Worm (Caenorhabditis elegans): Measurements from ENCODE around the gene C14E2.1.
A peak's percentile ranks its signal among the peaks of the same experiment; 100 is the strongest.

Gene C14E2.1

DNA sequence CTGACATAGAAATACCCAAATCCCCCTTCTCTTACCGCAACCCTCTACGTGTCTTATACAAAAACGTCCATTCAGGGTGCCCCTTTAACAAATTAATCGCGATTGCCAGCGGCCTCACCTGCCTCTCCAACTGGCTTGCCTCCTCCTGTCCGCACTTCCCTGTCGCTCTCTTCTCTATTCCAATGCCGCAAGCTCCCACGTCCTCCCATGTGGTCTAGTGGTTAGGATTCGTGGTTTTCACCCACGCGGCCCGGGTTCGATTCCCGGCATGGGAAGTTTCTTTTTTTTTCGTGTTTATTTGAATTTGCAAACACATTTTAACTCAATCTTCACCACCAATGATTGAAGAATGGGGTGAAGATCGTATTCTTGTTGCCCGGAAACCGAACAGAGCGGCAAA, 32.4 kb downstream of the C14E2.1 start:
- TF ChIP-seq egl-44 (GFP tag; IDR thresholded peaks at IDR 0.05) (no peak), akir-1 (GFP tag; optimal IDR thresholded peaks at IDR 0.05) (no peak), Y79H2A.3 (GFP tag; conservative IDR thresholded peaks at IDR 0.05) (no peak), nfyb-1 (GFP tag; IDR thresholded peaks at IDR 0.05) (0 out of 2 replicates have a peak, but pooled peaks have one; percentile 50), mxl-1 (tag; optimal IDR thresholded peaks at IDR 0.05) (peak; percentile 67), tlf-1 (GFP tag; optimal IDR thresholded peaks at IDR 0.05) (peak; percentile 1), cebp-2 (GFP tag; IDR thresholded peaks at IDR 0.05) (0 out of 2 replicates have a peak, but pooled peaks have one; percentile 55), dox-1 (GFP tag; IDR thresholded peaks at IDR 0.05) (peak; percentile 90), rcor-1 (GFP tag; IDR thresholded peaks at IDR 0.05) (peak; percentile 84), B0261.1 (tag; optimal IDR thresholded peaks at IDR 0.05) (peak; percentile 94), nhr-90 (tag; optimal IDR thresholded peaks at IDR 0.05) (peak; percentile 81), attf-5 (GFP tag; optimal IDR thresholded peaks at IDR 0.05) (peak; percentile 43), hlh-26 (GFP tag; conservative IDR thresholded peaks at IDR 0.05) (no peak), B0035.1 (tag; optimal IDR thresholded peaks at IDR 0.05) (peak; percentile 5), tbx-9 (tag; optimal IDR thresholded peaks at IDR 0.05; ENCODE audit: borderline replicate concordance) (peak; percentile 9), ztf-28 (GFP tag; IDR thresholded peaks at IDR 0.05) (0 out of 2 replicates have a peak, but pooled peaks have one; percentile 30), him-1 (tag; optimal IDR thresholded peaks at IDR 0.05) (peak; percentile 74), lin-35 (GFP tag; optimal IDR thresholded peaks at IDR 0.05) (peak in 1 of 3 experiments; percentile 37), madf-3 (GFP tag; IDR thresholded peaks at IDR 0.05) (no peak), T07F8.4 (tag; optimal IDR thresholded peaks at IDR 0.05) (peak; percentile 60), let-607 (tag; optimal IDR thresholded peaks at IDR 0.05) (peak in 1 of 2 experiments; percentile 50), aptf-2 (GFP tag; conservative IDR thresholded peaks at IDR 0.05) (0 out of 2 replicates have a peak, but pooled peaks have one; percentile 27), pbrm-1 (GFP tag; IDR thresholded peaks at IDR 0.05) (peak; percentile 82), D2030.7 (GFP tag; IDR thresholded peaks at IDR 0.05) (peak; percentile 67; the same call in 1 of the 2 replicates), die-1 (tag; optimal IDR thresholded peaks at IDR 0.05) (peak; percentile 75), snpc-3.4 (tag; optimal IDR thresholded peaks at IDR 0.05) (peak; percentile 27), madf-6 (GFP tag; IDR thresholded peaks at IDR 0.05) (peak; percentile 45; the same call in 1 of the 2 replicates), T26A5.8 (tag; optimal IDR thresholded peaks at IDR 0.05) (no peak), ets-4 (GFP tag; optimal IDR thresholded peaks at IDR 0.05) (no peak), F37B4.10 (GFP tag; IDR thresholded peaks at IDR 0.05) (no peak), ztf-18 (tag; optimal IDR thresholded peaks at IDR 0.05) (peak; percentile 53), snpc-4 (GFP tag; optimal IDR thresholded peaks at IDR 0.05) (peak; percentile 55), snpc-4 (tag; optimal IDR thresholded peaks at IDR 0.05) (no peak), lir-1 (GFP tag; conservative IDR thresholded peaks at IDR 0.05) (peak; percentile 41; the same call in 1 of the 2 replicates), rec-8 (tag; optimal IDR thresholded peaks at IDR 0.05) (peak in 1 of 2 experiments; percentile 8), let-526 (GFP tag; IDR thresholded peaks at IDR 0.05) (0 out of 2 replicates have a peak, but pooled peaks have one; percentile 42), Y53G8AR.9 (GFP tag; conservative IDR thresholded peaks at IDR 0.05) (0 out of 2 replicates have a peak, but pooled peaks have one; percentile 42), ama-1 (optimal IDR thresholded peaks at IDR 0.05) (no peak), ama-1 (GFP tag; optimal IDR thresholded peaks at IDR 0.05) (peak in 1 of 2 experiments; percentile 82), K11D2.4 (GFP tag; IDR thresholded peaks at IDR 0.05) (peak; percentile 74), cebp-1 (GFP tag; IDR thresholded peaks at IDR 0.05) (0 out of 2 replicates have a peak, but pooled peaks have one; percentile 43), cebp-1 (tag; optimal IDR thresholded peaks at IDR 0.05) (no peak), mcd-1 (GFP tag; IDR thresholded peaks at IDR 0.05) (peak; percentile 60), unc-130 (GFP tag; optimal IDR thresholded peaks at IDR 0.05) (no peak), zfh-2 (GFP tag; conservative IDR thresholded peaks at IDR 0.05) (peak; percentile 82), ztf-26 (tag; optimal IDR thresholded peaks at IDR 0.05) (peak; percentile 48), hmg-1.2 (GFP tag; IDR thresholded peaks at IDR 0.05) (peak; percentile 83), nhr-27 (tag; optimal IDR thresholded peaks at IDR 0.05) (no peak)
